Fruit fly (Drosophila melanogaster) whole organism, embryonic: ENCODE measurements around the gene Gpdh1.

Experiments used
- B-H2 ChIP-seq: fragments of 200-800 bp; sonication (Bioruptor generic); optimal IDR thresholded peaks from 2 replicates; lab custom pipeline; 2018; ENCODE audit warnings: missing biosample characterization, mild to moderate bottlenecking, missing genetic modification characterization
- CG10543 ChIP-seq: fragments of 200-800 bp; sonication (Bioruptor generic); optimal IDR thresholded peaks from 3 replicates; lab custom pipeline; 2017; ENCODE audit warnings: missing biosample characterization, mild to moderate bottlenecking, missing genetic modification characterization, moderate library complexity
- CG12769 ChIP-seq: fragments of 200-800 bp; sonication (Bioruptor generic); optimal IDR thresholded peaks from 2 replicates; lab custom pipeline; 2019; ENCODE audit warnings: missing biosample characterization, mild to moderate bottlenecking, missing genetic modification characterization, moderate library complexity
- CG1792 ChIP-seq: fragments of 200-800 bp; sonication (Bioruptor generic); optimal IDR thresholded peaks from 2 replicates; lab custom pipeline; 2016; ENCODE audit warnings: missing biosample characterization, missing genetic modification characterization
- CG18599 ChIP-seq: fragments of 200-800 bp; sonication (Bioruptor generic); optimal IDR thresholded peaks from 3 replicates; lab custom pipeline; 2017; ENCODE audit warnings: missing biosample characterization, missing genetic modification characterization, mild to moderate bottlenecking, moderate library complexity, missing genetic modification reagents
- CG2120 ChIP-seq: fragments of 200-800 bp; sonication (Bioruptor generic); optimal IDR thresholded peaks from 3 replicates; lab custom pipeline; 2016; ENCODE audit warnings: missing biosample characterization, missing genetic modification characterization
- CG4854 ChIP-seq: fragments of 200-800 bp; sonication (Bioruptor generic); optimal IDR thresholded peaks from 2 replicates; lab custom pipeline; 2016; ENCODE audit warnings: missing biosample characterization, missing genetic modification characterization, inconsistent platforms
- CG6683 ChIP-seq: fragments of 200-800 bp; sonication (Bioruptor generic); optimal IDR thresholded peaks from 2 replicates; lab custom pipeline; 2017; ENCODE audit warnings: missing biosample characterization, mild to moderate bottlenecking, missing genetic modification characterization, missing genetic modification reagents
- CG6791 ChIP-seq: fragments of 200-800 bp; sonication (Bioruptor generic); IDR thresholded peaks from 3 replicates; pipeline ENCODE4 v1.3.6; 2022; ENCODE audit warnings: missing biosample characterization, missing genetic modification characterization; ENCODE audit not compliant: partially characterized antibody
- CG7839 ChIP-seq: fragments of 200-800 bp; sonication (Bioruptor generic); optimal IDR thresholded peaks from 3 replicates; lab custom pipeline; 2018; ENCODE audit warnings: missing biosample characterization, mild to moderate bottlenecking, missing genetic modification characterization, moderate library complexity
- CG8388 ChIP-seq: fragments of 200-800 bp; sonication (Bioruptor generic); optimal IDR thresholded peaks from 2 replicates; lab custom pipeline; 2019; ENCODE audit warnings: missing biosample characterization, mild to moderate bottlenecking, missing genetic modification characterization, moderate library complexity
- Doc3 ChIP-seq: fragments of 200-800 bp; sonication (Bioruptor generic); IDR thresholded peaks from 3 replicates; pipeline ENCODE4 v1.3.6; 2022; ENCODE audit warnings: missing biosample characterization, missing genetic modification characterization; ENCODE audit not compliant: partially characterized antibody
- Dref ChIP-seq: fragments of 200-800 bp; sonication (Bioruptor generic); IDR thresholded peaks from 2 replicates; pipeline ENCODE4 v1.3.6; 2022; ENCODE audit warnings: missing biosample characterization, missing genetic modification characterization
- Ets97D ChIP-seq: fragments of 200-800 bp; sonication (Bioruptor generic); optimal IDR thresholded peaks from 3 replicates; lab custom pipeline; 2016; ENCODE audit warnings: missing biosample characterization, missing genetic modification characterization
- Gsc ChIP-seq: fragments of 200-800 bp; sonication (Bioruptor generic); IDR thresholded peaks from 2 replicates; pipeline ENCODE4 v1.3.6; 2022; ENCODE audit warnings: missing biosample characterization, missing genetic modification characterization
- Rfx ChIP-seq: fragments of 200-800 bp; sonication (Bioruptor generic); IDR thresholded peaks from 2 replicates; pipeline ENCODE4 v1.3.6; 2022; ENCODE audit warnings: missing biosample characterization, missing genetic modification characterization
- ash1 ChIP-seq: fragments of 200-800 bp; sonication (Bioruptor generic); optimal IDR thresholded peaks from 2 replicates; lab custom pipeline; 2018; ENCODE audit warnings: missing biosample characterization, mild to moderate bottlenecking, missing genetic modification characterization
- crc ChIP-seq: fragments of 200-800 bp; sonication (Bioruptor generic); optimal IDR thresholded peaks from 2 replicates; lab custom pipeline; 2016; ENCODE audit warnings: missing biosample characterization, missing genetic modification characterization
- crol ChIP-seq: fragments of 200-800 bp; sonication (Bioruptor generic); IDR thresholded peaks from 2 replicates; pipeline ENCODE4 v1.3.6; 2022; ENCODE audit warnings: missing biosample characterization, missing genetic modification characterization
- dmrt11E ChIP-seq: fragments of 200-800 bp; sonication (Bioruptor generic); optimal IDR thresholded peaks from 3 replicates; lab custom pipeline; 2018; ENCODE audit warnings: missing biosample characterization, mild to moderate bottlenecking, missing genetic modification characterization, moderate library complexity
- ftz-f1 ChIP-seq: fragments of 200-800 bp; sonication (Bioruptor generic); optimal IDR thresholded peaks from 2 replicates; lab custom pipeline; 2016; ENCODE audit warnings: missing biosample characterization, missing genetic modification characterization
- gfzf ChIP-seq: fragments of 200-800 bp; sonication (Bioruptor generic); optimal IDR thresholded peaks from 2 replicates; lab custom pipeline; 2016; ENCODE audit warnings: missing biosample characterization, mild to moderate bottlenecking, missing genetic modification characterization, moderate library complexity
- grau ChIP-seq: fragments of 200-800 bp; optimal IDR thresholded peaks from 3 replicates; lab custom pipeline; 2019; ENCODE audit warnings: missing biosample characterization, mild to moderate bottlenecking, missing genetic modification characterization, moderate library complexity
- gsb-n ChIP-seq: fragments of 200-800 bp; sonication (Bioruptor generic); optimal IDR thresholded peaks from 3 replicates; lab custom pipeline; 2018; ENCODE audit warnings: missing biosample characterization, mild to moderate bottlenecking, missing genetic modification characterization
- jumu ChIP-seq: fragments of 200-800 bp; sonication (Bioruptor generic); optimal IDR thresholded peaks from 3 replicates; lab custom pipeline; 2016; ENCODE audit warnings: missing biosample characterization, missing genetic modification characterization
- lab ChIP-seq: fragments of 200-800 bp; sonication (Bioruptor generic); optimal IDR thresholded peaks from 3 replicates; lab custom pipeline; 2017; ENCODE audit warnings: missing biosample characterization, missing genetic modification characterization, mild to moderate bottlenecking, moderate library complexity, missing genetic modification reagents
- lov ChIP-seq, 2 experiments: fragments of 200-800 bp in 1 of 2; fragments of >200 bp in 1 of 2; sonication (Bioruptor generic) in 1 of 2; IDR thresholded peaks in 1 of 2; optimal IDR thresholded peaks in 1 of 2; 2 replicates in 1 of 2; 3 replicates in 1 of 2; pipeline versions ENCODE4 v1.3.6 to Lab custom; 2017 to 2022; ENCODE audit warnings: missing biosample characterization in 1 of 2, missing genetic modification characterization in 1 of 2
- oc ChIP-seq: fragments of 200-800 bp; sonication (Bioruptor generic); optimal IDR thresholded peaks from 2 replicates; lab custom pipeline; 2018; ENCODE audit warnings: missing biosample characterization, mild to moderate bottlenecking, missing genetic modification characterization, moderate library complexity
- peb ChIP-seq: fragments of 200-800 bp; sonication (Bioruptor generic); IDR thresholded peaks from 2 replicates; pipeline ENCODE4 v1.3.6; 2022; ENCODE audit warnings: missing biosample characterization, missing genetic modification characterization
- psq ChIP-seq: fragments of 200-800 bp; sonication (Bioruptor generic); optimal IDR thresholded peaks from 2 replicates; lab custom pipeline; 2017; ENCODE audit warnings: missing biosample characterization, missing genetic modification characterization
- sd ChIP-seq: fragments of 200-800 bp; sonication (Bioruptor generic); optimal IDR thresholded peaks from 3 replicates; lab custom pipeline; 2018; ENCODE audit warnings: missing biosample characterization, mild to moderate bottlenecking, missing genetic modification characterization, moderate library complexity
- sens ChIP-seq: fragments of 200-800 bp; sonication (Bioruptor generic); peaks from one replicate; lab custom pipeline; 2016; ENCODE audit warnings: missing biosample characterization, missing genetic modification characterization
- sna ChIP-seq: fragments of 200-800 bp; sonication (Bioruptor generic); IDR thresholded peaks from 2 replicates; pipeline ENCODE4 v1.3.6; 2022; ENCODE audit warnings: missing biosample characterization, missing genetic modification characterization; ENCODE audit not compliant: partially characterized antibody
- so ChIP-seq: fragments of 200-800 bp; sonication (Bioruptor generic); IDR thresholded peaks from 3 replicates; pipeline ENCODE4 v1.3.6; 2022; ENCODE audit warnings: missing biosample characterization, missing genetic modification characterization
- stwl ChIP-seq: fragments of 200-800 bp; sonication (Bioruptor generic); optimal IDR thresholded peaks from 3 replicates; lab custom pipeline; 2018; ENCODE audit warnings: missing biosample characterization, mild to moderate bottlenecking, missing genetic modification characterization, moderate library complexity
- twi ChIP-seq: fragments of 200-800 bp; optimal IDR thresholded peaks from 2 replicates; lab custom pipeline; 2019; ENCODE audit warnings: missing biosample characterization, mild to moderate bottlenecking, missing genetic modification characterization, moderate library complexity
- vnd ChIP-seq: fragments of 200-800 bp; sonication (Bioruptor generic); IDR thresholded peaks from 3 replicates; pipeline ENCODE4 v1.3.6; 2022; ENCODE audit warnings: missing biosample characterization, missing genetic modification characterization; ENCODE audit not compliant: partially characterized antibody
- zen ChIP-seq: fragments of 200-800 bp; sonication (Bioruptor generic); optimal IDR thresholded peaks from 3 replicates; lab custom pipeline; 2018; ENCODE audit warnings: missing biosample characterization, mild to moderate bottlenecking, missing genetic modification characterization, moderate library complexity

Gene Gpdh1

dm6 chr2L:5964211-5964610, 20.8 kb downstream of the Gpdh1 start:
- TF ChIP-seq vnd (GFP tag; lab: Robert Waterston, UW), result no peak
- no peak for TF ChIP-seq Dref (GFP tag; lab: Robert Waterston, UW)
- TF ChIP-seq Ets97D (GFP tag; lab: Kevin White, UChicago), result no peak
- no peak for TF ChIP-seq sens (GFP tag; lab: Kevin White, UChicago)
- TF ChIP-seq gsb-n (tag; lab: Kevin White, UChicago), result no peak
- no peak for TF ChIP-seq CG18599 (GFP tag; lab: Kevin White, UChicago)
- TF ChIP-seq oc (tag; lab: Kevin White, UChicago), result no peak
- no peak for TF ChIP-seq dmrt11E (tag; lab: Kevin White, UChicago)
- no peak for TF ChIP-seq gfzf (GFP tag; lab: Kevin White, UChicago)
- TF ChIP-seq ash1 (GFP tag; lab: Kevin White, UChicago), result no peak
- no peak for TF ChIP-seq crc (GFP tag; lab: Kevin White, UChicago)
- no peak for TF ChIP-seq CG4854 (GFP tag; lab: Kevin White, UChicago)
- no peak for TF ChIP-seq Gsc (GFP tag; lab: Robert Waterston, UW)
- TF ChIP-seq CG2120, result no peak
- TF ChIP-seq so, result no peak
- TF ChIP-seq CG10543 (GFP tag; lab: Kevin White, UChicago), result no peak
- TF ChIP-seq, all 482 proteins: peak for 0

dm6 chr2L:5964851-5965250, 21.4 kb downstream of the Gpdh1 start, which contains the start of gene psd:
psd (minus strand) TSS chr2L:5964951.
- TF ChIP-seq B-H2 (GFP tag; lab: Kevin White, UChicago) (no peak), twi (tag; lab: Kevin White, UChicago) (no peak), lov (optimal IDR thresholded peaks at IDR 0.05; lab: Kevin White, UChicago) (no peak), lov (GFP tag; IDR thresholded peaks at IDR 0.05; lab: Robert Waterston, UW) (0 out of 3 replicates have a peak, but pooled peaks have one; percentile 26)
- TF ChIP-seq, all 482 proteins: peak for 1

- 0 out of 3 replicates have a peak, but pooled peaks have one; percentile 16 for TF ChIP-seq CG6791 (GFP tag; lab: Robert Waterston, UW)
- no peak for TF ChIP-seq zen (tag; lab: Kevin White, UChicago)
- TF ChIP-seq twi (tag; lab: Kevin White, UChicago), result peak; percentile 73
Measured at dm6 chr2L:5967702-5968616, 24.5 kb downstream of the Gpdh1 start, which contains the start of the genes CG13992 and Ucp4C. CG13992 (minus strand) TSS chr2L:5967752. Ucp4C (plus strand) TSS chr2L:5968566.

- TF ChIP-seq crol (GFP tag; lab: Robert Waterston, UW) (no peak), grau (tag; lab: Kevin White, UChicago) (no peak)
Measured at dm6 chr2L:5969559-5969958, 26.1 kb downstream of the Gpdh1 start, which contains the start of gene Ucp4B. Ucp4B (plus strand) TSS chr2L:5969859.

dm6 chr2L:5971093-5971808, 27.8 kb downstream of the Gpdh1 start:
- TF ChIP-seq CG1792 (GFP tag; lab: Kevin White, UChicago) (no peak), Doc3 (GFP tag; lab: Robert Waterston, UW) (no peak), sna (GFP tag; lab: Robert Waterston, UW) (no peak), CG6683 (GFP tag; lab: Kevin White, UChicago) (no peak), so (0 out of 3 replicates have a peak, but pooled peaks have one; percentile 11), psq (GFP tag; lab: Kevin White, UChicago) (no peak), CG12769 (tag; lab: Kevin White, UChicago) (peak; percentile 49), twi (tag; lab: Kevin White, UChicago) (peak; percentile 76), stwl (tag; lab: Kevin White, UChicago) (no peak), jumu (GFP tag; lab: Kevin White, UChicago) (no peak), peb (GFP tag; lab: Robert Waterston, UW) (no peak), Rfx (GFP tag; lab: Robert Waterston, UW) (peak; percentile 6; the same call in 1 of the 2 replicates), CG7839 (no peak), ftz-f1 (no peak), lab (peak; percentile 20), sd (tag; lab: Kevin White, UChicago) (peak; percentile 55), CG8388 (GFP tag; lab: Kevin White, UChicago) (no peak)
